Fruit fly (Drosophila melanogaster) whole organism, embryonic: Measurements from ENCODE around the gene CG13884.
A peak's percentile ranks its signal among the peaks of the same experiment; 100 is the strongest.

Experiments
- CG10267 ChIP-seq: fragments of 200-800 bp; sonication (Bioruptor generic); optimal IDR thresholded peaks from 2 replicates; lab custom pipeline; 2018; ENCODE audit warnings: missing biosample characterization, mild to moderate bottlenecking, missing genetic modification characterization, moderate library complexity
- CG10565 ChIP-seq: fragments of 200-800 bp; sonication (Bioruptor generic); optimal IDR thresholded peaks from 3 replicates; lab custom pipeline; 2016; ENCODE audit warnings: missing biosample characterization, mild to moderate bottlenecking, missing genetic modification characterization
- CG14965 ChIP-seq: fragments of 200-800 bp; sonication (Bioruptor generic); optimal IDR thresholded peaks from 2 replicates; lab custom pipeline; 2016; ENCODE audit warnings: missing biosample characterization, missing genetic modification characterization, borderline replicate concordance
- CG17186 ChIP-seq: fragments of 200-800 bp; sonication (Bioruptor generic); optimal IDR thresholded peaks from 3 replicates; lab custom pipeline; 2017; ENCODE audit warnings: missing biosample characterization, missing genetic modification reagents, missing genetic modification characterization
- CG17612 ChIP-seq: fragments of 200-800 bp; sonication (Bioruptor generic); IDR thresholded peaks from 2 replicates; pipeline ENCODE4 v1.3.6; 2022; ENCODE audit warnings: missing biosample characterization, missing genetic modification characterization
- CG2712 ChIP-seq: fragments of 200-800 bp; optimal IDR thresholded peaks from 3 replicates; lab custom pipeline; 2019; ENCODE audit warnings: missing biosample characterization, mild to moderate bottlenecking, missing genetic modification characterization, moderate library complexity
- CG31365 ChIP-seq: fragments of 200-800 bp; sonication (Bioruptor generic); optimal IDR thresholded peaks from 2 replicates; lab custom pipeline; 2018; ENCODE audit warnings: missing biosample characterization, mild to moderate bottlenecking, missing genetic modification characterization
- CG34422 ChIP-seq: fragments of 200-800 bp; sonication (Bioruptor generic); IDR thresholded peaks from 3 replicates; pipeline ENCODE4 v1.3.6; 2022; ENCODE audit warnings: missing biosample characterization, missing genetic modification characterization
- CG42726 ChIP-seq: fragments of 200-800 bp; sonication (Bioruptor generic); IDR thresholded peaks from 2 replicates; pipeline ENCODE4 v1.3.6; 2022; ENCODE audit warnings: missing biosample characterization, missing genetic modification characterization; ENCODE audit not compliant: partially characterized antibody
- CG6254 ChIP-seq: fragments of 200-800 bp; sonication (Bioruptor generic); optimal IDR thresholded peaks from 3 replicates; lab custom pipeline; 2017; ENCODE audit warnings: mild to moderate bottlenecking, missing biosample characterization, missing genetic modification reagents, missing genetic modification characterization
- CG8359 ChIP-seq: fragments of 200-800 bp; sonication (Bioruptor generic); optimal IDR thresholded peaks from 2 replicates; lab custom pipeline; 2017; ENCODE audit warnings: missing biosample characterization, mild to moderate bottlenecking, missing genetic modification characterization, borderline replicate concordance
- CoRest ChIP-seq: fragments of 200-800 bp; sonication (Bioruptor generic); optimal IDR thresholded peaks from 3 replicates; lab custom pipeline; 2018; ENCODE audit warnings: missing biosample characterization, mild to moderate bottlenecking, missing genetic modification characterization, moderate library complexity
- E2f1 ChIP-seq: fragments of 200-800 bp; sonication (Bioruptor generic); IDR thresholded peaks from 2 replicates; pipeline ENCODE4 v1.3.6; 2022; ENCODE audit warnings: missing biosample characterization, missing genetic modification characterization
- Fer1 ChIP-seq: fragments of 200-800 bp; sonication (Bioruptor generic); optimal IDR thresholded peaks from 2 replicates; lab custom pipeline; 2017; ENCODE audit warnings: missing biosample characterization, mild to moderate bottlenecking, missing genetic modification characterization
- Fer2 ChIP-seq: fragments of 200-800 bp; sonication (Bioruptor generic); optimal IDR thresholded peaks from 2 replicates; lab custom pipeline; 2018; ENCODE audit warnings: missing biosample characterization, mild to moderate bottlenecking, missing genetic modification characterization, moderate library complexity
- Gug ChIP-seq: fragments of 200-800 bp; sonication (Bioruptor generic); IDR thresholded peaks from 4 replicates; pipeline ENCODE4 v1.3.6; 2022; ENCODE audit warnings: missing biosample characterization, missing genetic modification characterization
- HLH4C ChIP-seq: fragments of 200-800 bp; sonication (Bioruptor generic); IDR thresholded peaks from 3 replicates; pipeline ENCODE4 v1.3.6; 2022; ENCODE audit warnings: missing biosample characterization, missing genetic modification characterization; ENCODE audit not compliant: partially characterized antibody
- Hmx ChIP-seq: fragments of 200-800 bp; sonication (Bioruptor generic); optimal IDR thresholded peaks from 2 replicates; lab custom pipeline; 2016; ENCODE audit warnings: missing biosample characterization, missing genetic modification characterization
- MESR4 ChIP-seq: fragments of 200-800 bp; sonication (Bioruptor generic); optimal IDR thresholded peaks from 2 replicates; lab custom pipeline; 2018; ENCODE audit warnings: missing biosample characterization, mild to moderate bottlenecking, missing genetic modification characterization, moderate library complexity
- NK7.1 ChIP-seq: fragments of 200-800 bp; sonication (Bioruptor generic); optimal IDR thresholded peaks from 3 replicates; lab custom pipeline; 2016; ENCODE audit warnings: missing biosample characterization, missing genetic modification characterization
- Ptx1 ChIP-seq: fragments of 200-800 bp; sonication (Bioruptor generic); IDR thresholded peaks from 2 replicates; pipeline ENCODE4 v1.3.6; 2022; ENCODE audit warnings: missing biosample characterization, missing genetic modification characterization
- ase ChIP-seq: fragments of 200-800 bp; sonication (Bioruptor generic); IDR thresholded peaks from 3 replicates; pipeline ENCODE4 v1.3.6; 2022; ENCODE audit warnings: missing biosample characterization, missing genetic modification characterization
- caup ChIP-seq: fragments of 200-800 bp; sonication (Bioruptor generic); optimal IDR thresholded peaks from 3 replicates; lab custom pipeline; 2017; ENCODE audit warnings: missing biosample characterization, mild to moderate bottlenecking, missing genetic modification characterization, moderate library complexity; ENCODE audit not compliant: severe bottlenecking
- chn ChIP-seq: fragments of 200-800 bp; sonication (Bioruptor generic); optimal IDR thresholded peaks from 2 replicates; lab custom pipeline; 2016; ENCODE audit warnings: missing biosample characterization, missing genetic modification characterization
- dan ChIP-seq: fragments of 200-800 bp; sonication (Bioruptor generic); IDR thresholded peaks from 2 replicates; pipeline ENCODE4 v1.3.6; 2022; ENCODE audit warnings: missing biosample characterization, missing genetic modification characterization
- disco-r ChIP-seq: fragments of 200-800 bp; sonication (Bioruptor generic); optimal IDR thresholded peaks from 2 replicates; lab custom pipeline; 2016; ENCODE audit warnings: missing biosample characterization, missing genetic modification characterization
- exex ChIP-seq: fragments of 200-800 bp; sonication (Bioruptor generic); optimal IDR thresholded peaks from 4 replicates; lab custom pipeline; 2018; ENCODE audit warnings: missing biosample characterization, mild to moderate bottlenecking, missing genetic modification characterization, moderate library complexity
- gcm ChIP-seq: fragments of 200-800 bp; sonication (Bioruptor generic); optimal IDR thresholded peaks from 2 replicates; lab custom pipeline; 2019; ENCODE audit warnings: missing biosample characterization, mild to moderate bottlenecking, missing genetic modification characterization, moderate library complexity
- ham ChIP-seq: fragments of 200-800 bp; sonication (Bioruptor generic); IDR thresholded peaks from 2 replicates; pipeline ENCODE4 v1.3.6; 2022; ENCODE audit warnings: missing biosample characterization, missing genetic modification characterization
- kni ChIP-seq: fragments of 200-800 bp; sonication (Bioruptor generic); optimal IDR thresholded peaks from 3 replicates; lab custom pipeline; 2017; ENCODE audit warnings: mild to moderate bottlenecking, missing biosample characterization, missing genetic modification reagents, missing genetic modification characterization
- maf-S ChIP-seq: fragments of 200-800 bp; sonication (Bioruptor generic); optimal IDR thresholded peaks from 2 replicates; lab custom pipeline; 2016; ENCODE audit warnings: missing biosample characterization, missing genetic modification characterization
- mam ChIP-seq: fragments of 200-800 bp; sonication (Bioruptor generic); optimal IDR thresholded peaks from 3 replicates; lab custom pipeline; 2016; ENCODE audit warnings: missing biosample characterization, missing genetic modification characterization
- nau ChIP-seq: fragments of 200-800 bp; sonication (Bioruptor generic); optimal IDR thresholded peaks from 3 replicates; lab custom pipeline; 2017; ENCODE audit warnings: missing biosample characterization, mild to moderate bottlenecking, missing genetic modification characterization, missing genetic modification reagents
- nerfin-2 ChIP-seq: fragments of 200-800 bp; sonication (Bioruptor generic); IDR thresholded peaks from 2 replicates; pipeline ENCODE4 v1.3.6; 2022; ENCODE audit warnings: missing biosample characterization, missing genetic modification characterization; ENCODE audit not compliant: partially characterized antibody
- nom ChIP-seq: fragments of 200-800 bp; sonication (Bioruptor generic); optimal IDR thresholded peaks from 2 replicates; lab custom pipeline; 2017; ENCODE audit warnings: missing biosample characterization, missing genetic modification characterization, mild to moderate bottlenecking, moderate library complexity, missing genetic modification reagents
- otp ChIP-seq: fragments of 200-800 bp; sonication (Bioruptor generic); IDR thresholded peaks from 3 replicates; pipeline ENCODE4, ENCODE4 v1.3.6; 2022; ENCODE audit warnings: missing biosample characterization, missing genetic modification characterization
- prd ChIP-seq, 3 experiments: fragments of >200 bp in 2 of 3; fragments of 200-800 bp in 1 of 3; sonication (Bioruptor generic) in 1 of 3; optimal IDR thresholded peaks in 2 of 3; IDR thresholded peaks in 1 of 3; 2 replicates in 2 of 3; 3 replicates in 1 of 3; pipeline versions ENCODE4 v1.3.6 to Lab custom; 2017 to 2022; ENCODE audit warnings: missing biosample characterization in 1 of 3, missing genetic modification characterization in 1 of 3
- sd ChIP-seq: fragments of 200-800 bp; sonication (Bioruptor generic); optimal IDR thresholded peaks from 3 replicates; lab custom pipeline; 2018; ENCODE audit warnings: missing biosample characterization, mild to moderate bottlenecking, missing genetic modification characterization, moderate library complexity
- sqz ChIP-seq: fragments of 200-800 bp; sonication (Bioruptor generic); optimal IDR thresholded peaks from 3 replicates; lab custom pipeline; 2018; ENCODE audit warnings: missing biosample characterization, mild to moderate bottlenecking, missing genetic modification characterization
- tap ChIP-seq: fragments of 200-800 bp; optimal IDR thresholded peaks from 3 replicates; lab custom pipeline; 2019; ENCODE audit warnings: missing biosample characterization, mild to moderate bottlenecking, missing genetic modification characterization, moderate library complexity
- trem ChIP-seq: fragments of 200-800 bp; optimal IDR thresholded peaks from 3 replicates; lab custom pipeline; 2019; ENCODE audit warnings: missing biosample characterization, mild to moderate bottlenecking, missing genetic modification characterization, moderate library complexity
- vnd ChIP-seq: fragments of 200-800 bp; sonication (Bioruptor generic); IDR thresholded peaks from 3 replicates; pipeline ENCODE4 v1.3.6; 2022; ENCODE audit warnings: missing biosample characterization, missing genetic modification characterization; ENCODE audit not compliant: partially characterized antibody
- vvl ChIP-seq: fragments of 200-800 bp; sonication (Bioruptor generic); IDR thresholded peaks from 2 replicates; pipeline ENCODE4 v1.3.6; 2022; ENCODE audit warnings: missing biosample characterization, missing genetic modification characterization
- wek ChIP-seq: fragments of 200-800 bp; sonication (Bioruptor generic); optimal IDR thresholded peaks from 3 replicates; lab custom pipeline; 2018; ENCODE audit warnings: missing biosample characterization, mild to moderate bottlenecking, missing genetic modification characterization, moderate library complexity

The CG13884 gene

dm6 chr3L:377222-378071 lies 11.2 kb upstream of the CG13884 start (continued):
- TF ChIP-seq sd (no peak), gcm (GFP tag; lab: Kevin White, UChicago) (peak; percentile 92), Hmx (GFP tag; lab: Kevin White, UChicago) (peak; percentile 14), CG17186 (GFP tag; lab: Kevin White, UChicago) (peak; percentile 22), CoRest (tag; lab: Kevin White, UChicago) (peak; percentile 91), CG10565 (peak; percentile 54), nom (GFP tag; lab: Kevin White, UChicago) (no peak), Ptx1 (GFP tag; lab: Robert Waterston, UW) (peak; percentile 66), wek (peak; percentile 34), tap (tag; lab: Kevin White, UChicago) (peak; percentile 87), CG34422 (GFP tag; lab: Robert Waterston, UW) (no peak), E2f1 (GFP tag; lab: Robert Waterston, UW) (peak; percentile 56; the same call in 1 of the 2 replicates), CG17612 (GFP tag; lab: Robert Waterston, UW) (no peak), HLH4C (no peak), ase (GFP tag; lab: Robert Waterston, UW) (peak; percentile 38; the same call in 1 of the 3 replicates), CG10267 (tag; lab: Kevin White, UChicago) (peak; percentile 88), Fer2 (tag; lab: Kevin White, UChicago) (peak; percentile 89), exex (tag; lab: Kevin White, UChicago) (peak; percentile 74), caup (GFP tag; lab: Kevin White, UChicago) (peak; percentile 90), Fer1 (GFP tag; lab: Kevin White, UChicago) (peak; percentile 97), CG42726 (GFP tag; lab: Robert Waterston, UW) (no peak), CG6254 (peak; percentile 89), otp (GFP tag; lab: Robert Waterston, UW) (peak; percentile 48; the same call in 1 of the 3 replicates), disco-r (GFP tag; lab: Kevin White, UChicago) (no peak), CG31365 (tag; lab: Kevin White, UChicago) (peak; percentile 28), CG14965 (no peak), ham (GFP tag; lab: Robert Waterston, UW) (0 out of 2 replicates have a peak, but pooled peaks have one; percentile 23), mam (no peak), maf-S (no peak), Gug (GFP tag; lab: Robert Waterston, UW) (peak; percentile 43; the same call in 1 of the 4 replicates), nerfin-2 (GFP tag; lab: Robert Waterston, UW) (0 out of 2 replicates have a peak, but pooled peaks have one; percentile 47), nau (GFP tag; lab: Kevin White, UChicago) (peak; percentile 85), sqz (GFP tag; lab: Kevin White, UChicago) (peak; percentile 78), trem (peak; percentile 86), kni (peak; percentile 26), CG2712 (tag; lab: Kevin White, UChicago) (peak; percentile 95), vnd (GFP tag; lab: Robert Waterston, UW) (no peak), MESR4 (GFP tag; lab: Kevin White, UChicago) (peak; percentile 14), chn (no peak), dan (GFP tag; lab: Robert Waterston, UW) (0 out of 2 replicates have a peak, but pooled peaks have one; percentile 38), NK7.1 (GFP tag; lab: Kevin White, UChicago) (no peak), prd (optimal IDR thresholded peaks at IDR 0.05; lab: Kevin White, UChicago) (no peak), prd (GFP tag; IDR thresholded peaks at IDR 0.05; lab: Robert Waterston, UW) (peak; percentile 72), vvl (GFP tag; lab: Robert Waterston, UW) (peak; percentile 46; the same call in 1 of the 2 replicates), CG8359 (GFP tag; lab: Kevin White, UChicago) (peak; percentile 88)
